Worm (Caenorhabditis elegans): ENCODE data around the gene clec-64.

DNA sequence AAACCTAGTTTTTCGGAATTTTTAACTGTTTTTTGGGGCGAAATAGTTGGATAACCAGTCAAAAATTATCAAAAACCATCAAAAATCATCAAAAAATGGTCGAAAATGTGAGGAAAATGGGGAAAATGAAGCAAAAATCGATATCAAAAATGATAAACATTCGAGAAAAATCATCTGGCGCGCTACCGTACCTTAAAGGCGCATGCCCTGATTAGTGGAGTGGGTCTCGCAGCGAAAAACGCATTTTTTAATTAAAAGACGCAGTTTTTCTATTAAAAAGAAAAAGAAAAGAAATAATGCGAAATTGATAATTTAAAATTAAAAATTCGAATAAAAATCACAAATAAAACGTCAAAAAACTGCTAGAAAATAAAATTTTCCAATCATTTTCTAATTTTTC lies 17.6 kb upstream of the clec-64 start, which contains the start of gene F35C5.1:
- TF ChIP-seq nhr-76 (tag; optimal IDR thresholded peaks at IDR 0.05), result no peak
- no peak for TF ChIP-seq tbx-2 (tag; optimal IDR thresholded peaks at IDR 0.05)
- TF ChIP-seq eor-1 (tag; optimal IDR thresholded peaks at IDR 0.05), result no peak
- no peak for TF ChIP-seq lin-39 (tag; optimal IDR thresholded peaks at IDR 0.05)
- no peak for TF ChIP-seq nfya-1 (tag; optimal IDR thresholded peaks at IDR 0.05; ENCODE audit: insufficient read depth)
- no peak for TF ChIP-seq elt-3 (tag; optimal IDR thresholded peaks at IDR 0.05)
- no peak for TF ChIP-seq pqm-1 (tag; optimal IDR thresholded peaks at IDR 0.05)
- no peak for TF ChIP-seq nhr-25 (tag; optimal IDR thresholded peaks at IDR 0.05)
- no peak for TF ChIP-seq elt-1 (tag; optimal IDR thresholded peaks at IDR 0.05)
- no peak for TF ChIP-seq nhr-23 (tag; optimal IDR thresholded peaks at IDR 0.05)
